Fruit fly (Drosophila melanogaster) S2 (cell line): Measurements from ENCODE around the gene Crz.

Experiments used
- CG8478 ChIP-seq: fragments of >200 bp; optimal IDR thresholded peaks from 2 replicates; lab custom pipeline; 2018
- CTCF ChIP-seq, 2 experiments: fragments of >200 bp; optimal IDR thresholded peaks; 2 replicates each; lab custom pipeline; 2018

Gene Crz

dm6 chr3R:14314554-14314953, at the start of gene Crz:
Gene Crz (plus strand): TSS chr3R:14314854.
- TF ChIP-seq CTCF (optimal IDR thresholded peaks at IDR 0.05; lab: Kevin White, UChicago) (no peak), CG8478 (lab: Kevin White, UChicago) (no peak)

DNA sequence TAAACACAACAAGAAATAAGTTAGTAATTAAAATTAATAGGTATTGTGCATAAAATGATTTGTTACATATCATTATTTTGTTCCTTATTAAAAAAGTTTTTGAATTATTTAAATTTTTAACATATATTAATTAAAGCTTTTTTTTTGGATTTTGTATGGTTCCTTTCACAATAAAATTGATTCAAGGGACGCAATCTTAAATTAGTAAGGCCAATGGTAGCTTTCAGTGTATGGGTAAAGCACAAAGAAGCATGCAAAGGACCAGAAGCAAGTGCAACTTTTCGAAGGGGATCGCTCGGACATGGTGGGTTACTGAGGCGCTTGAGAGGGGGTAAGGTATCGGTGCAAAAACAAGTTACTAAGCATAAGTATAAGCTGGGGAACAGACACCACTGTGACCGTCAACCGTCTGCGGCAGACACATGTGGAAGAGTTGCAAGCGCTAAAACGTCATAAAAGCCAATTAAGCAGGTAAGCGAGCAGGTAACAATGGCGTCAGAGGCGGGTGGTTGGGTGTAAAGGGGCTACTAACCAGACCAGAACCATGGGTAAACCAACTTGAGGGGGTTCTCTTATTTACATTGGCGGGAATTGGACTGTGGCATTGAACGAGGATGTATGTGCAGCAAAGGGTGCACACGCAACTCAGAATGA, 39.0 kb upstream of the Crz start:
- no peak for TF ChIP-seq CTCF (optimal IDR thresholded peaks at IDR 0.05; lab: Kevin White, UChicago)
- no peak for TF ChIP-seq CG8478 (lab: Kevin White, UChicago)

dm6 chr3R:14277894-14278522, 36.6 kb upstream of the Crz start:
- TF ChIP-seq CG8478 (lab: Kevin White, UChicago) (no peak), CTCF (optimal IDR thresholded peaks at IDR 0.05; lab: Kevin White, UChicago) (no peak)

DNA sequence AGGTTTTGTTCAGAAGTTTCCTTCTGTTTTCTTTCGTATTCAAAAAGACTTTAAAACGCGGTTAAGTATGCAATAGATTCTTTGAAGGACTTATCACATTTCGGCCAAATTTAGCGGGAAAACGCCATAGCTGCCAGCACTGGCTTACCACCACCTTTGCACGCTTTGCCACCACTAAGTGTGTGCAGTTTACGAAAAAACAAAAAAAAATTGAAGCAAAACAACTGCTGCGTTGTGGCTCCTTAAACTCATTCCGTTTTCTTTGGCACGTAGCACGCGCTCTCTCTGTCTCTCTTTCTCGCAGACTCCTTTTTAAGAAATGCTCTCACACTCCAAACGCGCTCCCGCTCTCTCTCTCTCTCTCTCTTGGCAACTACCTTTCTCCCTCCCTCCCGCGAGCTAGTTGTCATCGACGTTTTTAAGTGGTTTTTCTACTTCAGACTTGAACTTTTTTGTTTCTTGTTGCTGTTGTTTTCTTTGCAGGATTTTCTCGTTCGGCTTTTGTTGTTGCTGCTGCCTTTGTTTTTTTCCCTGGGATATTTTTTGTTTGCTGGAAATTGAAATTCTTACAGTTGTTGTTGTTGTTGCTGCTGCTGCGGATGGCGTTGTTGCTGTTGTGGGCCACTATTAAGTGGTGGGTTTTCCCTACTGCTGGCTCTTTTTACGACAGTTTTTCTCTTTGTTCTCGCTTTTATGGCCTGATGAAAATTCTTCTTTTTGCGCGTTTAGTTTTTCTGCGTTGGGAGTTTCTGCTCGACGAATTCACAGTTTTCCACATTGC, 35.9 kb upstream of the Crz start:
- TF ChIP-seq CTCF (optimal IDR thresholded peaks at IDR 0.05; lab: Kevin White, UChicago) (no peak), CG8478 (lab: Kevin White, UChicago) (no peak)

- TF ChIP-seq CTCF (optimal IDR thresholded peaks at IDR 0.05; lab: Kevin White, UChicago) (no peak), CG8478 (lab: Kevin White, UChicago) (no peak)
Measured at dm6 chr3R:14279311-14279998, 35.2 kb upstream of the Crz start.

DNA sequence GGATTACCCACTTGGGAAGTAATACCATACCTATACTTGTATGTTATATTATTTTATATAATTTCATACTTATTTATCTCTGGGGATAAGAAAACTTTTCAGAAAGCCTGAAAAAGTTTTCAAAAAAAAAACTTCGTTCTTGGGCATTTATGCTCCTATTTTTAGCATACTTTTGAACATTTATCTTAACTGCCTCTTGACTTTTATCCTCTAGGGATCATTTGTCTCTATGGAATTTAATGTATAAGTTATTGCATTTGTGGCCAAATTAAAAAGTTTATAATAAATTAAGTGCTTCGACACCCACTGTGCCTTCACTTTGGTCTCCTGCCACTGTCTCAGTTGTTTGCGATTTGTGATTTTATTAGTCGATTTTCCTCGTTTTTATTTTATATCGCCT, 34.3 kb upstream of the Crz start:
- TF ChIP-seq CG8478 (lab: Kevin White, UChicago) (no peak), CTCF (optimal IDR thresholded peaks at IDR 0.05; lab: Kevin White, UChicago) (no peak)

dm6 chr3R:14282215-14283041, 32.2 kb upstream of the Crz start:
- no peak for TF ChIP-seq CG8478 (lab: Kevin White, UChicago)
- TF ChIP-seq CTCF (optimal IDR thresholded peaks at IDR 0.05; lab: Kevin White, UChicago), result no peak

DNA sequence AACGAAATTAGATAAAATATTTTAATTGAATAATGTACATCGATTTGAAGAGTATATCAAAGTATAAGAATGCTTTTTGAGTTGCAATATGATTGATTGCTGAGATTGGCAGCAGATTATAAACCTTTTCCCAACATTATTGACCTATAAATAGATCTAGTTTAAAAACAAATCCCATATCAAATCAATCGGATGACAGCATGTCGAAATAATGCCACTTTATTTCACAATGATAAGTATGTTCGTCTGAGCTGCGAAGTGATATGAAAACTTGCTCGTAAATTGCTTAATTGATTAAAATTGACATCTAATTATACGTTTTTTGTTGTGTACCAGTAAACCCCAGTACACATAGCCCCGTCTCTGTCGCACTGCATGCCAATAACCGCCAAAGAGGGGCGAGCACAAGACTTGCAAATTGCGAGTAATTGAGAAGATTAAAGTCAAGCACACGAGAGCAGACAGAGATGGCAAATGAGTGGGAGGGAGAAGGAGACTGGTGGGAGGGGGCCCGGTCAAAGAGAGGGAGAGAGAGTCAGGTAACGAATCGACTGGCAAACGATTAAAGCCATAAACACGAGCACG, 31.5 kb upstream of the Crz start:
- no peak for TF ChIP-seq CTCF (optimal IDR thresholded peaks at IDR 0.05; lab: Kevin White, UChicago)
- no peak for TF ChIP-seq CG8478 (lab: Kevin White, UChicago)

- TF ChIP-seq CG8478 (lab: Kevin White, UChicago) (no peak), CTCF (optimal IDR thresholded peaks at IDR 0.05; lab: Kevin White, UChicago) (no peak)
Measured at dm6 chr3R:14283754-14284421, 30.8 kb upstream of the Crz start.

DNA sequence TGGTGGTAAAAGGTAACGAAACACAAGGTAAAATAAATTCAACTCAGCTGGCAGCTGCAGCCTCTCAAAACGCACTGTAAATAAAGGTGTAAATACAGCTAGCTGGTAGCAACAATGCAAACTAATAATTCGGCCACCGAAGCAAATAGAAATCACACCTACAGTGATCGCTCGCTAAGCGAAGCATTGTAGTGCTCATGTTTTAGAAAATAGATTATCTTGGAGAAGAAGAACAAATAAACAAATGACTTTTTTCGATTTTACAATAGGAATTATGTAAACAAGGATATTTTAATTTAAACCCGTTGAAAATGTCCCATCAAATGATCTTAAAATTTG, 30.3 kb upstream of the Crz start:
- TF ChIP-seq CG8478 (lab: Kevin White, UChicago) (no peak), CTCF (optimal IDR thresholded peaks at IDR 0.05; lab: Kevin White, UChicago) (no peak)

DNA sequence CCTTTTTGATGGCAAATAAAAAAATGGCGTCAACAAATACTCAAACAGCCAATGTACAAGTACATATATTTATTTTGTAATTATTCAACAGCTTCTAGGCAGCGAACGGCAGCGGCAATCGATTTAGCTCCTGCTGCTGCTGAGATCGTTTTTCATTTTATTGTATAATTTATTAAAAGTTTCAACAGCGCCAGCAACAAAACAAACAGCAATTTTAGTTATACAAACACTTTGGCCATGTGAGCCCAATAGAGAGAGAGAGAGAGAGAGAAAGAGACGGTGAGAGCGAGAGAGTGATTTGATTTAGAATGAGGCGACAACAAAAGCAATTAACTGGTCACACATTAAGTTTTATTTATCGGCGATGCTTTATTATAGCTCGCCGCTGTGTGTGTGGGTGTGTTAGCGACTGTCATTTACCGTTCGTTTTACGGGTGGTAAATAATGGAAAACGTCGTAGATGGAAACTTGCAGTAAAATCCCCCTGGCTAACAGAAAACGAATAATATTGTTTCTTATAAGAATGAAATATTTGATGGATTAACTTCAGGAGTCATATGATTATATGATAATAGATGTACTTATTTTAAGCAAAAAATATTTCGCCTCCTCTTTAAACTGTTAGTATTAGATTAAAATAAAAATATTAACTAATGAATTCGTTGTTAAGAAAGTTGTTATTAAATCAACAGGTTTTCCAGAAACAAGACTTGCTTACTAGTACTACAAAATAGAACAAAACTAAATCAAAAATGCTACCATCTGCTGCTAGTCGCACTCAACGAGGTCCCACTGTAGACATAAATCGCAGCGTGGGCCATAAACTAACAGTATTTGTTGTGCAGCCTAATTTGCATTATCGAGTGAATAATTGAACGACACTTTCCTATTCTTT, 29.3 kb upstream of the Crz start:
- TF ChIP-seq CG8478 (lab: Kevin White, UChicago) (no peak), CTCF (optimal IDR thresholded peaks at IDR 0.05; lab: Kevin White, UChicago) (no peak)
